Fruit fly (Drosophila melanogaster): ENCODE data around the gene slp1.

The slp1 gene

dm6 chr2L:3827406-3828133 is 2.1 kb downstream of the slp1 start:
- no peak for TF ChIP-seq CG17801 (GFP tag; optimal IDR thresholded peaks at IDR 0.05; ENCODE audit: partially characterized antibody)

- TF ChIP-seq CG17801 (GFP tag; optimal IDR thresholded peaks at IDR 0.05; ENCODE audit: partially characterized antibody), result no peak
Measured at dm6 chr2L:3829220-3829619, 3.7 kb downstream of the slp1 start.

- TF ChIP-seq CG17801 (GFP tag; optimal IDR thresholded peaks at IDR 0.05; ENCODE audit: partially characterized antibody), result no peak
Measured at dm6 chr2L:3831694-3832093, 6.2 kb downstream of the slp1 start.

- no peak for TF ChIP-seq CG17801 (GFP tag; optimal IDR thresholded peaks at IDR 0.05; ENCODE audit: partially characterized antibody)
Measured at dm6 chr2L:3832249-3832675, 6.8 kb downstream of the slp1 start.

- no peak for TF ChIP-seq CG17801 (GFP tag; optimal IDR thresholded peaks at IDR 0.05; ENCODE audit: partially characterized antibody)
Measured at dm6 chr2L:3833924-3834323, 8.4 kb downstream of the slp1 start.

dm6 chr2L:3835221-3835620 is 9.7 kb downstream of the slp1 start:
- TF ChIP-seq CG17801 (GFP tag; optimal IDR thresholded peaks at IDR 0.05; ENCODE audit: partially characterized antibody), result no peak

dm6 chr2L:3836440-3836890 is 11.0 kb downstream of the slp1 start, which contains the start of gene slp2:
TSS of gene slp2 (plus strand) at chr2L:3836840.
- no peak for TF ChIP-seq CG17801 (GFP tag; optimal IDR thresholded peaks at IDR 0.05; ENCODE audit: partially characterized antibody)

dm6 chr2L:3840975-3841374 is 15.5 kb downstream of the slp1 start:
- TF ChIP-seq CG17801 (GFP tag; optimal IDR thresholded peaks at IDR 0.05; ENCODE audit: partially characterized antibody), result no peak

dm6 chr2L:3844135-3844534 is 18.7 kb downstream of the slp1 start:
- no peak for TF ChIP-seq CG17801 (GFP tag; optimal IDR thresholded peaks at IDR 0.05; ENCODE audit: partially characterized antibody)

- no peak for TF ChIP-seq CG17801 (GFP tag; optimal IDR thresholded peaks at IDR 0.05; ENCODE audit: partially characterized antibody)
Measured at dm6 chr2L:3844898-3845713, 19.6 kb downstream of the slp1 start.

- no peak for TF ChIP-seq CG17801 (GFP tag; optimal IDR thresholded peaks at IDR 0.05; ENCODE audit: partially characterized antibody)
Measured at dm6 chr2L:3846520-3846919, 21.0 kb downstream of the slp1 start.

- no peak for TF ChIP-seq CG17801 (GFP tag; optimal IDR thresholded peaks at IDR 0.05; ENCODE audit: partially characterized antibody)
Measured at dm6 chr2L:3847908-3848307, 22.4 kb downstream of the slp1 start.

- TF ChIP-seq CG17801 (GFP tag; optimal IDR thresholded peaks at IDR 0.05; ENCODE audit: partially characterized antibody), result no peak
Measured at dm6 chr2L:3851308-3851707, 25.8 kb downstream of the slp1 start.

dm6 chr2L:3852120-3852519 is 26.6 kb downstream of the slp1 start:
- no peak for TF ChIP-seq CG17801 (GFP tag; optimal IDR thresholded peaks at IDR 0.05; ENCODE audit: partially characterized antibody)

- TF ChIP-seq CG17801 (GFP tag; optimal IDR thresholded peaks at IDR 0.05; ENCODE audit: partially characterized antibody), result no peak
Measured at dm6 chr2L:3853507-3854030, 28.1 kb downstream of the slp1 start.
